Fruit fly (Drosophila melanogaster) whole organism, pupa: ENCODE measurements around the gene Vha55.

Source experiments
- CG10348 ChIP-seq: fragments of 200-800 bp; sonication (Bioruptor generic); IDR thresholded peaks from 2 replicates; pipeline ENCODE4 v1.3.6; 2022; ENCODE audit warnings: missing biosample characterization, missing genetic modification characterization
- CG12605 ChIP-seq: fragments of 200-800 bp; sonication (Bioruptor generic); IDR thresholded peaks from 2 replicates; pipeline ENCODE4 v1.3.6; 2022; ENCODE audit warnings: missing biosample characterization, missing genetic modification characterization
- CG13204 ChIP-seq: fragments of 200-800 bp; sonication (Bioruptor generic); optimal IDR thresholded peaks from 2 replicates; lab custom pipeline; 2018; ENCODE audit warnings: missing biosample characterization, mild to moderate bottlenecking, missing genetic modification characterization, moderate library complexity
- CG15710 ChIP-seq: fragments of 200-800 bp; sonication (Bioruptor generic); optimal IDR thresholded peaks from 2 replicates; lab custom pipeline; 2018; ENCODE audit warnings: missing biosample characterization, mild to moderate bottlenecking, missing genetic modification characterization, moderate library complexity
- CG17806 ChIP-seq: fragments of 200-800 bp; sonication (Bioruptor generic); optimal IDR thresholded peaks from 2 replicates; lab custom pipeline; 2018; ENCODE audit warnings: missing biosample characterization, mild to moderate bottlenecking, missing genetic modification characterization, moderate library complexity
- CG32121 ChIP-seq: fragments of 200-800 bp; sonication (Bioruptor generic); IDR thresholded peaks from 2 replicates; pipeline ENCODE4 v1.3.6; 2022; ENCODE audit warnings: missing biosample characterization, missing genetic modification characterization
- CG34367 ChIP-seq: fragments of 200-800 bp; sonication (Bioruptor generic); optimal IDR thresholded peaks from 2 replicates; lab custom pipeline; 2018; ENCODE audit warnings: missing biosample characterization, mild to moderate bottlenecking, missing genetic modification characterization
- CG4496 ChIP-seq: fragments of 200-800 bp; sonication (Bioruptor generic); IDR thresholded peaks from 3 replicates; pipeline ENCODE4 v1.3.6; 2022; ENCODE audit warnings: missing biosample characterization, missing genetic modification characterization
- CG8159 ChIP-seq: fragments of 200-800 bp; sonication (Bioruptor generic); optimal IDR thresholded peaks from 3 replicates; lab custom pipeline; 2018; ENCODE audit warnings: missing biosample characterization, mild to moderate bottlenecking, missing genetic modification characterization, moderate library complexity
- CG8301 ChIP-seq: fragments of 200-800 bp; sonication (Bioruptor generic); optimal IDR thresholded peaks from 2 replicates; lab custom pipeline; 2018; ENCODE audit warnings: missing biosample characterization, mild to moderate bottlenecking, missing genetic modification characterization
- CG9948 ChIP-seq: fragments of 200-800 bp; sonication (Bioruptor generic); optimal IDR thresholded peaks from 2 replicates; lab custom pipeline; 2018; ENCODE audit warnings: missing biosample characterization, mild to moderate bottlenecking, missing genetic modification characterization, moderate library complexity
- D1 ChIP-seq: fragments of 200-800 bp; sonication (Bioruptor generic); optimal IDR thresholded peaks from 2 replicates; lab custom pipeline; 2018; ENCODE audit warnings: missing biosample characterization, mild to moderate bottlenecking, missing genetic modification characterization, moderate library complexity
- EcR ChIP-seq: fragments of 200-800 bp; sonication (Bioruptor generic); optimal IDR thresholded peaks from 3 replicates; lab custom pipeline; 2019; ENCODE audit warnings: missing biosample characterization, missing genetic modification characterization, mild to moderate bottlenecking, moderate library complexity, missing genetic modification reagents
- Ets98B ChIP-seq: fragments of 200-800 bp; sonication (Bioruptor generic); IDR thresholded peaks from 2 replicates; pipeline ENCODE4 v1.3.6; 2022; ENCODE audit warnings: missing biosample characterization, missing genetic modification characterization
- Pif1A ChIP-seq: fragments of 200-800 bp; sonication (Bioruptor generic); optimal IDR thresholded peaks from 3 replicates; lab custom pipeline; 2016; ENCODE audit warnings: missing biosample characterization, missing genetic modification characterization
- Pif1B ChIP-seq: fragments of 200-800 bp; sonication (Bioruptor generic); optimal IDR thresholded peaks from 3 replicates; lab custom pipeline; 2016; ENCODE audit warnings: missing biosample characterization, missing genetic modification characterization
- Snoo ChIP-seq: fragments of 200-800 bp; sonication (Bioruptor generic); optimal IDR thresholded peaks from 3 replicates; lab custom pipeline; 2017; ENCODE audit warnings: missing biosample characterization, mild to moderate bottlenecking, missing genetic modification characterization, inconsistent platforms
- fd96Ca ChIP-seq: fragments of 200-800 bp; sonication (Bioruptor generic); IDR thresholded peaks from 3 replicates; pipeline ENCODE4 v1.3.6; 2022; ENCODE audit warnings: missing biosample characterization, missing genetic modification characterization
- gl ChIP-seq: fragments of 200-800 bp; sonication (Bioruptor generic); optimal IDR thresholded peaks from 2 replicates; lab custom pipeline; 2018; ENCODE audit warnings: missing biosample characterization, mild to moderate bottlenecking, missing genetic modification characterization
- rn ChIP-seq: fragments of 200-800 bp; sonication (Bioruptor generic); IDR thresholded peaks from 2 replicates; pipeline ENCODE4 v1.3.6; 2022; ENCODE audit warnings: missing biosample characterization, missing genetic modification characterization

Vha55 gene

dm6 chr3R:12627691-12628148 lies at the start of gene Vha55, which contains the start of gene Snx3:
Gene Vha55 (minus strand): TSS chr3R:12627829.
Gene Snx3 (plus strand): TSS chr3R:12628031.
- TF ChIP-seq Ets98B (GFP tag; lab: Robert Waterston, UW) (no peak), CG4496 (GFP tag; lab: Robert Waterston, UW) (no peak), CG15710 (tag; lab: Kevin White, UChicago) (no peak), CG8301 (no peak), CG32121 (no peak), rn (GFP tag; lab: Robert Waterston, UW) (no peak), fd96Ca (GFP tag; lab: Robert Waterston, UW) (no peak)

- TF ChIP-seq Pif1A (GFP tag; lab: Kevin White, UChicago) (no peak), Ets98B (GFP tag; lab: Robert Waterston, UW) (no peak), CG13204 (no peak), CG32121 (no peak), CG17806 (tag; lab: Kevin White, UChicago) (no peak), CG8159 (tag; lab: Kevin White, UChicago) (no peak), D1 (tag; lab: Kevin White, UChicago) (no peak), gl (tag; lab: Kevin White, UChicago) (no peak), CG34367 (tag; lab: Kevin White, UChicago) (no peak), CG4496 (GFP tag; lab: Robert Waterston, UW) (no peak), CG12605 (GFP tag; lab: Robert Waterston, UW) (no peak), Pif1B (GFP tag; lab: Kevin White, UChicago) (no peak), CG10348 (GFP tag; lab: Robert Waterston, UW) (no peak), CG8301 (no peak)
These were observed 48.5 kb upstream of the Vha55 start, which contains the start of gene CG43630 for dm6 chr3R:12676160-12676559. Gene CG43630 (minus strand): TSS chr3R:12676260.

dm6 chr3R:12674041-12674623 lies 46.5 kb upstream of the Vha55 start, which contains the start of gene Gnmt:
Gene Gnmt (plus strand): TSS chr3R:12674608.
- TF ChIP-seq CG4496 (GFP tag; lab: Robert Waterston, UW) (no peak), CG32121 (no peak), Ets98B (GFP tag; lab: Robert Waterston, UW) (no peak), Snoo (tag; lab: Kevin White, UChicago) (no peak), CG17806 (tag; lab: Kevin White, UChicago) (no peak), CG10348 (GFP tag; lab: Robert Waterston, UW) (no peak), Pif1B (GFP tag; lab: Kevin White, UChicago) (no peak)

- TF ChIP-seq CG13204 = no peak
- TF ChIP-seq CG34367 (tag; lab: Kevin White, UChicago) = no peak
- TF ChIP-seq Pif1A (GFP tag; lab: Kevin White, UChicago) = no peak
- TF ChIP-seq Snoo (tag; lab: Kevin White, UChicago) = no peak
- TF ChIP-seq CG4496 (GFP tag; lab: Robert Waterston, UW) = no peak
These were observed 38.7 kb upstream of the Vha55 start for dm6 chr3R:12666206-12666834.

- TF ChIP-seq gl (tag; lab: Kevin White, UChicago) (no peak), CG13204 (no peak), CG8301 (no peak), Ets98B (GFP tag; lab: Robert Waterston, UW) (0 out of 2 replicates have a peak, but pooled peaks have one; percentile 17), CG15710 (tag; lab: Kevin White, UChicago) (no peak), rn (GFP tag; lab: Robert Waterston, UW) (no peak), CG10348 (GFP tag; lab: Robert Waterston, UW) (no peak), CG9948 (tag; lab: Kevin White, UChicago) (no peak), CG32121 (no peak), CG34367 (tag; lab: Kevin White, UChicago) (no peak), CG4496 (GFP tag; lab: Robert Waterston, UW) (peak; percentile 72; the same call in 2 of the 3 replicates), Pif1B (GFP tag; lab: Kevin White, UChicago) (no peak), Pif1A (GFP tag; lab: Kevin White, UChicago) (no peak), Snoo (tag; lab: Kevin White, UChicago) (no peak)
These were observed 34.9 kb upstream of the Vha55 start, which contains the start of gene CG14395 for dm6 chr3R:12662531-12662930. Gene CG14395 (plus strand): TSS chr3R:12662831.

dm6 chr3R:12656946-12657566 lies 29.4 kb upstream of the Vha55 start:
- TF ChIP-seq Pif1A (GFP tag; lab: Kevin White, UChicago) (no peak), fd96Ca (GFP tag; lab: Robert Waterston, UW) (no peak), Pif1B (GFP tag; lab: Kevin White, UChicago) (no peak), CG10348 (GFP tag; lab: Robert Waterston, UW) (no peak), CG17806 (tag; lab: Kevin White, UChicago) (no peak), CG8159 (tag; lab: Kevin White, UChicago) (no peak), Snoo (tag; lab: Kevin White, UChicago) (no peak), CG9948 (tag; lab: Kevin White, UChicago) (no peak), CG8301 (no peak), EcR (GFP tag; lab: Kevin White, UChicago) (no peak)
